Worm (Caenorhabditis elegans) whole organism, L1 larva: ENCODE data around the gene ins-2.

Experiments
- C16A3.4 ChIP-seq: fragments of 150-350 bp; optimal IDR thresholded peaks from 2 replicates; lab custom pipeline; 2014; ENCODE audit warnings: missing biosample characterization, missing genetic modification characterization
- aha-1 ChIP-seq: fragments of 150-350 bp; optimal IDR thresholded peaks from 2 replicates; lab custom pipeline; 2014; ENCODE audit warnings: missing biosample characterization, missing genetic modification characterization
- ceh-63 ChIP-seq: fragments of 200-800 bp; sonication (Bioruptor generic); optimal IDR thresholded peaks from 2 replicates; lab custom pipeline; 2018; ENCODE audit warnings: mild to moderate bottlenecking, missing genetic modification characterization, missing compliant biosample characterization
- ceh-8 ChIP-seq: fragments of 200-800 bp; sonication (Bioruptor generic); optimal IDR thresholded peaks from 2 replicates; lab custom pipeline; 2018; ENCODE audit warnings: mild to moderate bottlenecking, missing genetic modification characterization, moderate library complexity, missing compliant biosample characterization
- dsc-1 ChIP-seq: sonication (generic microtip); optimal IDR thresholded peaks from 2 replicates; lab custom pipeline; 2016; ENCODE audit warnings: mild to moderate bottlenecking, missing genetic modification characterization, missing compliant biosample characterization
- efl-1 ChIP-seq, 4 experiments: fragments of 150-350 bp; optimal IDR thresholded peaks in 3 of 4; peaks in 1 of 4; 1 replicate in 1 of 4; 2 replicates in 3 of 4; lab custom pipeline; 2014; ENCODE audit warnings: missing biosample characterization in 2 of 4, missing genetic modification characterization in 2 of 4, missing genetic modification reagents in 2 of 4
- efl-3 ChIP-seq: fragments of 200-800 bp; sonication (Bioruptor generic); optimal IDR thresholded peaks from 2 replicates; lab custom pipeline; 2018; ENCODE audit warnings: mild to moderate bottlenecking, missing genetic modification characterization, missing compliant biosample characterization
- egl-13 ChIP-seq: sonication (generic microtip); optimal IDR thresholded peaks from 2 replicates; lab custom pipeline; 2016; ENCODE audit warnings: missing genotype, missing genetic modification reagents, missing genetic modification characterization, missing compliant biosample characterization
- egl-27 ChIP-seq, 2 experiments: fragments of 150-350 bp in 1 of 2; sonication (generic microtip); optimal IDR thresholded peaks; 3 replicates each; lab custom pipeline; 2017 to 2018; ENCODE audit warnings: missing biosample characterization in 2 of 2, missing genetic modification characterization in 2 of 2, missing genetic modification reagents in 2 of 2
- elt-2 ChIP-seq: sonication (generic microtip); optimal IDR thresholded peaks from 2 replicates; lab custom pipeline; 2016; ENCODE audit warnings: missing genetic modification characterization, mild to moderate bottlenecking, inconsistent platforms, missing compliant biosample characterization, missing genetic modification reagents
- ets-5 ChIP-seq: fragments of 200-800 bp; sonication (Bioruptor generic); IDR thresholded peaks from 2 replicates; pipeline ENCODE4 v1.3.6; 2022; ENCODE audit warnings: missing genetic modification characterization, missing compliant biosample characterization
- fkh-10 ChIP-seq: sonication (generic microtip); optimal IDR thresholded peaks from 2 replicates; lab custom pipeline; 2017; ENCODE audit warnings: missing biosample characterization, missing genetic modification reagents, missing genetic modification characterization
- fkh-8 ChIP-seq: sonication (generic microtip); optimal IDR thresholded peaks from 2 replicates; lab custom pipeline; 2016; ENCODE audit warnings: mild to moderate bottlenecking, missing genetic modification characterization, missing compliant biosample characterization
- hlh-17 ChIP-seq: fragments of 200-800 bp; sonication (Bioruptor generic); optimal IDR thresholded peaks from 2 replicates; lab custom pipeline; 2018; ENCODE audit warnings: missing genetic modification characterization, mild to moderate bottlenecking, missing compliant biosample characterization, moderate library complexity, borderline replicate concordance
- hlh-4 ChIP-seq: sonication (generic microtip); optimal IDR thresholded peaks from 2 replicates; lab custom pipeline; 2016; ENCODE audit warnings: mild to moderate bottlenecking, missing genetic modification characterization, missing compliant biosample characterization
- hpl-2 ChIP-seq: fragments of 150-350 bp; optimal IDR thresholded peaks from 2 replicates; lab custom pipeline; 2014; ENCODE audit warnings: missing biosample characterization, missing genetic modification reagents, missing genetic modification characterization
- jun-1 ChIP-seq: fragments of 150-350 bp; optimal IDR thresholded peaks from 2 replicates; lab custom pipeline; 2014; ENCODE audit warnings: missing biosample characterization, missing genetic modification reagents, missing genetic modification characterization
- lin-14 ChIP-seq: fragments of 200-800 bp; sonication (Bioruptor generic); optimal IDR thresholded peaks from 2 replicates; lab custom pipeline; 2018; ENCODE audit warnings: mild to moderate bottlenecking, missing genetic modification characterization, moderate library complexity, missing compliant biosample characterization
- lir-3 ChIP-seq: sonication (generic microtip); optimal IDR thresholded peaks from 2 replicates; lab custom pipeline; 2016; ENCODE audit warnings: mild to moderate bottlenecking, missing genetic modification characterization, moderate library complexity, missing compliant biosample characterization; ENCODE audit not compliant: poor library complexity
- lsy-2 ChIP-seq, 2 experiments: fragments of 150-350 bp; optimal IDR thresholded peaks; 2 replicates each; lab custom pipeline; 2014; ENCODE audit warnings: missing biosample characterization in 2 of 2, missing genetic modification characterization in 2 of 2
- mep-1 ChIP-seq: fragments of 150-350 bp; optimal IDR thresholded peaks from 2 replicates; lab custom pipeline; 2014; ENCODE audit warnings: missing biosample characterization, missing genetic modification characterization
- nhr-19 ChIP-seq: fragments of 200-800 bp; sonication (Bioruptor generic); conservative IDR thresholded peaks from 2 replicates; pipeline ENCODE4 v1.3.6; 2022; ENCODE audit warnings: missing genetic modification characterization, missing compliant biosample characterization
- nhr-237 ChIP-seq: fragments of 150-350 bp; optimal IDR thresholded peaks from 2 replicates; lab custom pipeline; 2014; ENCODE audit warnings: missing biosample characterization, missing genetic modification characterization
- nhr-47 ChIP-seq: sonication (generic microtip); optimal IDR thresholded peaks from 2 replicates; lab custom pipeline; 2016; ENCODE audit warnings: mild to moderate bottlenecking, missing genetic modification characterization, moderate library complexity, missing compliant biosample characterization
- nhr-71 ChIP-seq: sonication (generic microtip); optimal IDR thresholded peaks from 2 replicates; lab custom pipeline; 2016; ENCODE audit warnings: mild to moderate bottlenecking, missing genetic modification characterization, moderate library complexity, missing compliant biosample characterization
- nhr-77 ChIP-seq: fragments of 150-350 bp; optimal IDR thresholded peaks from 2 replicates; lab custom pipeline; 2014; ENCODE audit warnings: missing biosample characterization, missing genetic modification characterization
- pax-3 ChIP-seq: fragments of 200-800 bp; sonication (Bioruptor generic); optimal IDR thresholded peaks from 2 replicates; lab custom pipeline; 2018; ENCODE audit warnings: mild to moderate bottlenecking, missing genetic modification characterization, moderate library complexity, missing compliant biosample characterization
- rnt-1 ChIP-seq: sonication (generic microtip); optimal IDR thresholded peaks from 2 replicates; lab custom pipeline; 2016; ENCODE audit warnings: mild to moderate bottlenecking, missing genetic modification characterization, moderate library complexity, missing compliant biosample characterization
- skn-1 ChIP-seq: fragments of 150-350 bp; optimal IDR thresholded peaks from 2 replicates; lab custom pipeline; 2014; ENCODE audit warnings: missing biosample characterization, missing genetic modification characterization
- snu-23 ChIP-seq: sonication (generic microtip); optimal IDR thresholded peaks from 2 replicates; lab custom pipeline; 2016; ENCODE audit warnings: missing genetic modification characterization, missing compliant biosample characterization
- swsn-7 ChIP-seq: sonication (generic microtip); optimal IDR thresholded peaks from 2 replicates; lab custom pipeline; 2016; ENCODE audit warnings: missing genetic modification characterization, missing compliant biosample characterization
- tlp-1 ChIP-seq: fragments of 150-350 bp; optimal IDR thresholded peaks from 2 replicates; lab custom pipeline; 2014; ENCODE audit warnings: missing biosample characterization, missing genetic modification characterization
- unc-30 ChIP-seq: sonication (generic microtip); optimal IDR thresholded peaks from 2 replicates; lab custom pipeline; 2017; ENCODE audit warnings: missing biosample characterization, missing genetic modification characterization
- unc-62 ChIP-seq: fragments of 150-350 bp; optimal IDR thresholded peaks from 2 replicates; lab custom pipeline; 2014; ENCODE audit warnings: missing biosample characterization, missing genetic modification reagents, missing genetic modification characterization
- unc-86 ChIP-seq: sonication (generic microtip); optimal IDR thresholded peaks from 2 replicates; lab custom pipeline; 2016; ENCODE audit warnings: missing genetic modification characterization, missing compliant biosample characterization
- vab-15 ChIP-seq: sonication (generic microtip); optimal IDR thresholded peaks from 2 replicates; lab custom pipeline; 2017; ENCODE audit warnings: missing genotype, mild to moderate bottlenecking, missing genetic modification characterization, missing compliant biosample characterization
- zag-1 ChIP-seq: fragments of 150-350 bp; optimal IDR thresholded peaks from 2 replicates; lab custom pipeline; 2014; ENCODE audit warnings: missing biosample characterization, missing genetic modification characterization
- zip-4 ChIP-seq: fragments of 200-800 bp; sonication (Bioruptor generic); optimal IDR thresholded peaks from 2 replicates; lab custom pipeline; 2018; ENCODE audit warnings: mild to moderate bottlenecking, missing genetic modification characterization, moderate library complexity, missing compliant biosample characterization

Gene ins-2

ce11 chrII:5950657-5951056 is 37.7 kb upstream of the ins-2 start:
- TF ChIP-seq efl-3 (GFP tag; lab: Kevin White, UChicago) (no peak), vab-15 (no peak), nhr-77 (tag; lab: Kevin White, UChicago) (no peak), unc-30 (tag; lab: Kevin White, UChicago) (no peak), nhr-47 (tag; lab: Kevin White, UChicago) (peak; percentile 28), dsc-1 (tag; lab: Kevin White, UChicago) (peak; percentile 72), lir-3 (tag; lab: Kevin White, UChicago) (no peak), jun-1 (tag; lab: Kevin White, UChicago) (no peak), mep-1 (no peak), fkh-10 (GFP tag; lab: Kevin White, UChicago) (peak; percentile 13), ceh-63 (peak; percentile 31), nhr-71 (tag; lab: Kevin White, UChicago) (no peak), zip-4 (GFP tag; lab: Kevin White, UChicago) (no peak), egl-27 (tag; optimal IDR thresholded peaks at IDR 0.05; lab: Kevin White, UChicago) (no peak), lin-14 (GFP tag; lab: Kevin White, UChicago) (peak; percentile 55), hpl-2 (GFP tag; lab: Kevin White, UChicago) (no peak), rnt-1 (tag; lab: Kevin White, UChicago) (no peak), C16A3.4 (no peak)

ce11 chrII:5951745-5952144 is 36.6 kb upstream of the ins-2 start:
- TF ChIP-seq mep-1 = no peak
- TF ChIP-seq egl-13 (tag; lab: Kevin White, UChicago) = peak; percentile 22
- TF ChIP-seq zag-1 = no peak
- TF ChIP-seq nhr-71 (tag; lab: Kevin White, UChicago) = peak; percentile 6
- peak; percentile 20 for TF ChIP-seq dsc-1 (tag; lab: Kevin White, UChicago)

ce11 chrII:5952214-5952613 is 36.1 kb upstream of the ins-2 start:
- TF ChIP-seq hlh-4 (tag; lab: Kevin White, UChicago) = no peak
- TF ChIP-seq ets-5 = no peak
- TF ChIP-seq nhr-19 (GFP tag; lab: Robert Waterston, UW) = no peak
- TF ChIP-seq nhr-77 (tag; lab: Kevin White, UChicago) = no peak
- peak; percentile 64 for TF ChIP-seq lin-14 (GFP tag; lab: Kevin White, UChicago)
- TF ChIP-seq unc-62 (GFP tag; lab: Kevin White, UChicago) = no peak
- TF ChIP-seq swsn-7 (tag; lab: Kevin White, UChicago) = peak; percentile 11
- no peak for TF ChIP-seq unc-30 (tag; lab: Kevin White, UChicago)
- TF ChIP-seq dsc-1 (tag; lab: Kevin White, UChicago) = peak; percentile 73
- TF ChIP-seq nhr-237 (tag; lab: Kevin White, UChicago) = no peak
- no peak for TF ChIP-seq tlp-1 (tag; lab: Kevin White, UChicago)
- no peak for TF ChIP-seq efl-1 (optimal IDR thresholded peaks at IDR 0.05; lab: Kevin White, UChicago)
- TF ChIP-seq efl-1 (GFP tag; optimal IDR thresholded peaks at IDR 0.05 in 1 of 2; lab: Kevin White, UChicago) = no peak
- peak in 1 of 2 experiments; percentile 27 for TF ChIP-seq lsy-2 (tag; optimal IDR thresholded peaks at IDR 0.05; lab: Kevin White, UChicago)
- TF ChIP-seq fkh-8 = peak; percentile 38
- TF ChIP-seq hlh-17 (GFP tag; lab: Kevin White, UChicago) = no peak
- TF ChIP-seq snu-23 (GFP tag; lab: Kevin White, UChicago) = no peak
- no peak for TF ChIP-seq elt-2 (tag; lab: Kevin White, UChicago)
- no peak for TF ChIP-seq skn-1 (tag; lab: Kevin White, UChicago)
- TF ChIP-seq ceh-8 (GFP tag; lab: Kevin White, UChicago) = peak; percentile 28
- TF ChIP-seq unc-86 (tag; lab: Kevin White, UChicago) = peak; percentile 28
- TF ChIP-seq mep-1 = no peak
- no peak for TF ChIP-seq pax-3 (tag; lab: Kevin White, UChicago)
- TF ChIP-seq egl-13 (tag; lab: Kevin White, UChicago) = no peak
- no peak for TF ChIP-seq rnt-1 (tag; lab: Kevin White, UChicago)
- TF ChIP-seq aha-1 (tag; lab: Kevin White, UChicago) = no peak
- peak; percentile 57 for TF ChIP-seq nhr-47 (tag; lab: Kevin White, UChicago)
